Worm (Caenorhabditis elegans): Measurements from ENCODE around the gene npp-22.

npp-22 gene

DNA sequence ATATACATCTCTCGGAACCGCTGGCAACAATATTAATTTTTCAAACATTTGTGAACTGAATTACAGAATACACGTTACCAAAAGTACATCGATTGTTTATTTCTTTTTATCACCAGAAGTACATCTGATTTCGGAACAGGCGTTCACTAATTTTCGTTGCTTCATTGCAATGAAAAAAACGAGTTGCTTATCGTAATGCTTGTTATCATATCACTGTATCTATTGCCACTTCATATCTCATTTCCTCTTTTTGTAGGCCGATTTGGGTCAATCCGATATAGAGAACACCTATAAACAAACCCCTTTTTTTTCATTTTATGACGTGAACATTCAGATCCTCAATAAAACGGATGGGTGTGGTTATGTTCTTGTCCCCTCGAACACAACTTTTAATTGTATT is 4.1 kb upstream of the npp-22 start:
- TF ChIP-seq snpc-3.4 (tag; optimal IDR thresholded peaks at IDR 0.05) = no peak
- TF ChIP-seq C17E4.6 (GFP tag; IDR thresholded peaks at IDR 0.05) = no peak
- no peak for TF ChIP-seq hlh-12 (tag; optimal IDR thresholded peaks at IDR 0.05)

DNA sequence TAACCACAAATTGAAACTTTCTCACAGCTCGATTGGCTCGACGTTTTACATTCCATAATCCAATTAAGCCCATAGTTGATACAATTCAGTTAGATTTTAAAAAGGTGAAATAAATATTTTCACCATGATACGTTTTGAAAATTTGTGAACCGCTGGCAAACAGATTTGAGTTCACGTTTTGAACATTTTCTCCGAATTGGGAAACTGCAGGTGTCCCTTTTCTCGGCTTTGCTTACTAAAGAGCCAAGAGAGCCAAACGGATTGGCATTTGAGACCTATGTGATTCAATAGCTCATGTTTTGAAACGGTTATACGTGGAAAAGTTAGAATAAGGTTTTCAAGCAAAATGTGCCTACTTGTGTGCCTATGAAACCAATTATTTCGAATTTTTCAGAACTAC is 3.6 kb upstream of the npp-22 start, which contains the start of gene spe-42:
Gene spe-42 (minus strand): TSS at position 101 of the 400 bp plus-strand sequence.
- TF ChIP-seq nhr-80 (tag; optimal IDR thresholded peaks at IDR 0.05) = no peak
- TF ChIP-seq egl-44 (GFP tag; IDR thresholded peaks at IDR 0.05) = no peak
- TF ChIP-seq hmg-20 (GFP tag; IDR thresholded peaks at IDR 0.05) = no peak
- no peak for TF ChIP-seq pha-4 (tag; optimal IDR thresholded peaks at IDR 0.05)
- TF ChIP-seq ztf-6 (GFP tag; IDR thresholded peaks at IDR 0.05) = no peak
- TF ChIP-seq ets-4 (GFP tag; optimal IDR thresholded peaks at IDR 0.05) = no peak
- TF ChIP-seq F37B4.10 (GFP tag; IDR thresholded peaks at IDR 0.05) = no peak
- TF ChIP-seq pbrm-1 (GFP tag; IDR thresholded peaks at IDR 0.05) = no peak
- TF ChIP-seq somi-1 (GFP tag; optimal IDR thresholded peaks at IDR 0.05) = no peak
- TF ChIP-seq ztf-25 (GFP tag; IDR thresholded peaks at IDR 0.05) = no peak
- TF ChIP-seq unc-62 (GFP tag; optimal IDR thresholded peaks at IDR 0.05) = no peak

DNA sequence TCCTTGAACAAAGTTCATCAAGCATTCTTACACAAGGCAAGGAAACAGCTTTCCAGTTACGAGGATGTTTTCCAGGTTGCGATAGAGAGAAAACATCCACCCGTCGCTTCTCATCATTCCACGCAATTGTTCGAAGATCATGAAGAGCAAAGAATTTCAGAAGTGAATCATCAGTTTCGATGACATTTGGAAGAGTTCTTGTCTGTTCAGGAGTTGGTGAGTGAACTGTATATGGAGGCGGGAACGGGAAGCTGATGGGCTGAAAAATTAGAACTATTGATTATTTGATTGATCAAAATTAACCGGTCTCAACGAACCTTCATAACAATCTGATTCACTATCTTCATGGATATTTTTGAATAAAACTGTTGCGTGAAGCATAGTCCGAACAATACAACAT is 1.2 kb downstream of the npp-22 start:
- TF ChIP-seq ceh-100 (GFP tag; IDR thresholded peaks at IDR 0.05) = no peak
- TF ChIP-seq lsy-27 (tag; optimal IDR thresholded peaks at IDR 0.05; ENCODE audit: borderline replicate concordance, insufficient read depth) = no peak

DNA sequence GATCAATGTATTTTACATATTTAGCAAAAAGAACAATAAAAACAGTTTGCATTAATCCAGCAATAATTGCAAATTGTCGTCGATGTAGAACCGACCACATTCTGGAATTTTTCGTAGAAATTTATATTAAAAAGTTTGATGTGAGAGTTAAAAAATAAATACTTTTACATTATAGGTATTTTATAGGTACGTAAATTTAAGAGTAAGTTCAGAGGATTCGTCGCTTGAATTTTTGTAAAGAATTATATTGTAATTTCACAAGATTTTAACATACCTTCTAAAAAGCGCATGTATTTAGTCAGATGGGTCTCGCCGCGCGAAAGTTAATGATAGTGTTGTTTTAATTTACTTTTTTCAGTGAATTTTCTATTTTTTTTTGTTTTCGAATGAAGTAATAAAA is 3.2 kb downstream of the npp-22 start, which contains the start of gene rhr-2:
Gene rhr-2 (minus strand): TSS at position 101 of the 400 bp plus-strand sequence.
- TF ChIP-seq ztf-28 (GFP tag; IDR thresholded peaks at IDR 0.05) = no peak
- TF ChIP-seq chd-7 (tag; optimal IDR thresholded peaks at IDR 0.05) = no peak
- no peak for TF ChIP-seq ztf-18 (tag; optimal IDR thresholded peaks at IDR 0.05)
- no peak for TF ChIP-seq madf-6 (GFP tag; IDR thresholded peaks at IDR 0.05)
- TF ChIP-seq Y53F4B.3 (GFP tag; IDR thresholded peaks at IDR 0.05) = no peak
- TF ChIP-seq nfyb-1 (GFP tag; IDR thresholded peaks at IDR 0.05) = no peak
- no peak for TF ChIP-seq fkh-3 (tag; optimal IDR thresholded peaks at IDR 0.05)
- no peak for TF ChIP-seq lir-1 (GFP tag; conservative IDR thresholded peaks at IDR 0.05)
- no peak for TF ChIP-seq nhr-179 (tag; optimal IDR thresholded peaks at IDR 0.05)
- TF ChIP-seq ztf-6 (GFP tag; IDR thresholded peaks at IDR 0.05) = no peak
- TF ChIP-seq nfya-2 (GFP tag; IDR thresholded peaks at IDR 0.05) = no peak
- no peak for TF ChIP-seq nhr-90 (tag; optimal IDR thresholded peaks at IDR 0.05)
- no peak for TF ChIP-seq repo-1 (tag; optimal IDR thresholded peaks at IDR 0.05)
- TF ChIP-seq T26A5.8 (tag; optimal IDR thresholded peaks at IDR 0.05) = no peak
- no peak for TF ChIP-seq hlh-12 (tag; optimal IDR thresholded peaks at IDR 0.05)
- no peak for TF ChIP-seq hmg-1.2 (GFP tag; IDR thresholded peaks at IDR 0.05)
- no peak for TF ChIP-seq tbx-9 (tag; optimal IDR thresholded peaks at IDR 0.05; ENCODE audit: borderline replicate concordance)
- TF ChIP-seq F52B5.7 (tag; optimal IDR thresholded peaks at IDR 0.05) = no peak

DNA sequence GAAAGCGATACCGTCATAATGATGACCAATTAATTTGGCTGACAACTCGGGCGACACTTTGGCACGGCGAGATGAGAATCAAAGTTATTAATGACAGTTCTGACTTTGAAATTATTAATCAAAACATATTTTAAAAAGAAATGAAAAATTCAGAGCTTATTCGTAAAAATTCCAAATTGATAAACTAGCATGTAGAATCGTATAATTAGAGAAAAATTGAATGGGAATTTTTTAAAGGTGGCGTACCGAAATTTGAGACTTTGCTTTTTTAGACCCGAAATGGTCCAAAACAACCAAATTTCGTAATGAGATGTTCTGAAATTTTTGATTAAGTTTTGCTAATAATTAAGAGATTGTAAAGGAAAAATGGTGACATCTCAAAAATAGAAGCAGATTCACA is 7.3 kb downstream of the npp-22 start, which contains the start of gene daf-11:
Gene daf-11 (minus strand): TSS at position 101 of the 400 bp plus-strand sequence.
- no peak for TF ChIP-seq pbrm-1 (GFP tag; IDR thresholded peaks at IDR 0.05)
- no peak for TF ChIP-seq nfya-2 (GFP tag; IDR thresholded peaks at IDR 0.05)
- TF ChIP-seq zfh-2 (GFP tag; conservative IDR thresholded peaks at IDR 0.05) = no peak
- no peak for TF ChIP-seq F23B12.7 (tag; optimal IDR thresholded peaks at IDR 0.05; ENCODE audit: insufficient read depth)
- TF ChIP-seq sea-2 (GFP tag; IDR thresholded peaks at IDR 0.05) = no peak
- no peak for TF ChIP-seq madf-8 (GFP tag; conservative IDR thresholded peaks at IDR 0.05)
- TF ChIP-seq ceh-79 (tag; optimal IDR thresholded peaks at IDR 0.05) = no peak
- TF ChIP-seq nfyb-1 (GFP tag; IDR thresholded peaks at IDR 0.05) = no peak
- no peak for TF ChIP-seq ama-1 (optimal IDR thresholded peaks at IDR 0.05)
- TF ChIP-seq ama-1 (GFP tag; optimal IDR thresholded peaks at IDR 0.05) = no peak
- no peak for TF ChIP-seq Y53F4B.3 (GFP tag; IDR thresholded peaks at IDR 0.05)
- no peak for TF ChIP-seq lir-1 (GFP tag; conservative IDR thresholded peaks at IDR 0.05)
- TF ChIP-seq xnd-1 (tag; optimal IDR thresholded peaks at IDR 0.05) = no peak
- TF ChIP-seq ceh-40 (GFP tag; IDR thresholded peaks at IDR 0.05) = no peak
- no peak for TF ChIP-seq die-1 (tag; optimal IDR thresholded peaks at IDR 0.05)
- no peak for TF ChIP-seq egl-18 (GFP tag; IDR thresholded peaks at IDR 0.05)

All from whole organism, young adult.